Fruit fly (Drosophila melanogaster): ENCODE data around the gene CG17186.

The CG17186 gene

dm6 chr3R:19889603-19890187 lies 12.4 kb upstream of the CG17186 start (continued):
- peak; percentile 64; the same call in 1 of the 2 replicates for TF ChIP-seq Atf6 (GFP tag; IDR thresholded peaks at IDR 0.05)
- peak; percentile 81 for TF ChIP-seq CG7556 (GFP tag; optimal IDR thresholded peaks at IDR 0.05)
- TF ChIP-seq Elba2 (GFP tag; optimal IDR thresholded peaks at IDR 0.05), result no peak
- no peak for TF ChIP-seq CG12236 (GFP tag; optimal IDR thresholded peaks at IDR 0.05)
- TF ChIP-seq CG5245 (GFP tag; optimal IDR thresholded peaks at IDR 0.05), result peak; percentile 16
- TF ChIP-seq CG10147 (GFP tag; optimal IDR thresholded peaks at IDR 0.05), result peak; percentile 94
- TF ChIP-seq rib (GFP tag; IDR thresholded peaks at IDR 0.05), result no peak
- TF ChIP-seq tup (GFP tag; optimal IDR thresholded peaks at IDR 0.05), result no peak
- TF ChIP-seq ro (GFP tag; IDR thresholded peaks at IDR 0.05), result no peak
- peak; percentile 61 for TF ChIP-seq HLHmδ (GFP tag; optimal IDR thresholded peaks at IDR 0.05)
- TF ChIP-seq CG1647 (GFP tag; optimal IDR thresholded peaks at IDR 0.05), result no peak
- TF ChIP-seq HmgZ (tag; optimal IDR thresholded peaks at IDR 0.05), result peak; percentile 48
- no peak for TF ChIP-seq CG3838 (GFP tag; optimal IDR thresholded peaks at IDR 0.05)
- peak; percentile 39 for TF ChIP-seq CG8359 (GFP tag; optimal IDR thresholded peaks at IDR 0.05; ENCODE audit: borderline replicate concordance)
- peak; percentile 62 for TF ChIP-seq CG9437 (GFP tag; optimal IDR thresholded peaks at IDR 0.05)
- no peak for TF ChIP-seq CG30020 (tag; optimal IDR thresholded peaks at IDR 0.05)
- TF ChIP-seq lola (GFP tag; optimal IDR thresholded peaks at IDR 0.05), result peak in 1 of 3 experiments; percentile 15
- TF ChIP-seq Rfx (GFP tag; IDR thresholded peaks at IDR 0.05), result peak; percentile 74
- TF ChIP-seq Dp (GFP tag; optimal IDR thresholded peaks at IDR 0.05), result no peak
- peak; percentile 73 for TF ChIP-seq CG12391 (tag; optimal IDR thresholded peaks at IDR 0.05)
- TF ChIP-seq Bteb2 (GFP tag; optimal IDR thresholded peaks at IDR 0.05), result no peak
- TF ChIP-seq CG2120 (GFP tag; optimal IDR thresholded peaks at IDR 0.05), result peak; percentile 70
- 0 out of 3 replicates have a peak, but pooled peaks have one; percentile 35 for TF ChIP-seq CG11093 (GFP tag; IDR thresholded peaks at IDR 0.05)
- peak; percentile 65 for TF ChIP-seq CG15011 (GFP tag; optimal IDR thresholded peaks at IDR 0.05)
- no peak for TF ChIP-seq mam (GFP tag; optimal IDR thresholded peaks at IDR 0.05)
- no peak for TF ChIP-seq zen2 (GFP tag; IDR thresholded peaks at IDR 0.05; ENCODE audit: partially characterized antibody)
- TF ChIP-seq Rx (GFP tag; IDR thresholded peaks at IDR 0.05), result no peak
- peak; percentile 81 for TF ChIP-seq cg (GFP tag; optimal IDR thresholded peaks at IDR 0.05)
- TF ChIP-seq CG33213 (GFP tag; optimal IDR thresholded peaks at IDR 0.05), result peak; percentile 27
- TF ChIP-seq kay (GFP tag; optimal IDR thresholded peaks at IDR 0.05), result peak; percentile 13
- TF ChIP-seq slp2 (GFP tag; optimal IDR thresholded peaks at IDR 0.05), result no peak
- TF ChIP-seq emc (GFP tag; optimal IDR thresholded peaks at IDR 0.05), result peak; percentile 12
- TF ChIP-seq Mes4 (GFP tag; optimal IDR thresholded peaks at IDR 0.05), result no peak
- TF ChIP-seq Taf1 (GFP tag; IDR thresholded peaks at IDR 0.05), result peak; percentile 66
- no peak for TF ChIP-seq Mrtf (GFP tag; IDR thresholded peaks at IDR 0.05)
- peak; percentile 72 for TF ChIP-seq Med (GFP tag)
- no peak for TF ChIP-seq vfl (GFP tag; optimal IDR thresholded peaks at IDR 0.05)
- TF ChIP-seq fru (optimal IDR thresholded peaks at IDR 0.05), result no peak
- TF ChIP-seq oc (tag; optimal IDR thresholded peaks at IDR 0.05), result peak; percentile 36
- peak; percentile 43 for TF ChIP-seq ewg (GFP tag; optimal IDR thresholded peaks at IDR 0.05)
- TF ChIP-seq CG8290 (GFP tag; optimal IDR thresholded peaks at IDR 0.05), result no peak
- TF ChIP-seq CG8290 (tag; optimal IDR thresholded peaks at IDR 0.05), result peak in 1 of 2 experiments; percentile 49
- TF ChIP-seq CG3065 (GFP tag; optimal IDR thresholded peaks at IDR 0.05), result peak; percentile 1
- no peak for TF ChIP-seq stc (GFP tag; IDR thresholded peaks at IDR 0.05)
- no peak for TF ChIP-seq Sin3A (optimal IDR thresholded peaks at IDR 0.05)
- TF ChIP-seq CG12659 (GFP tag; optimal IDR thresholded peaks at IDR 0.05), result peak; percentile 78
- TF ChIP-seq CG31388 (GFP tag; optimal IDR thresholded peaks at IDR 0.05), result no peak
- no peak for TF ChIP-seq Mad (GFP tag; optimal IDR thresholded peaks at IDR 0.05)
- TF ChIP-seq jigr1 (GFP tag; IDR thresholded peaks at IDR 0.05), result no peak
- TF ChIP-seq Gsc (GFP tag; IDR thresholded peaks at IDR 0.05), result no peak
- TF ChIP-seq gce (GFP tag; IDR thresholded peaks at IDR 0.05), result no peak
- TF ChIP-seq row (GFP tag; IDR thresholded peaks at IDR 0.05), result peak; percentile 79

All from whole organism, embryonic.